Fruit fly (Drosophila melanogaster) whole organism, embryonic: Measurements from ENCODE around the gene CG12241.

Source experiments
- ATbp ChIP-seq: fragments of 200-800 bp; sonication (Bioruptor generic); optimal IDR thresholded peaks from 2 replicates; lab custom pipeline; 2017; ENCODE audit warnings: missing biosample characterization, mild to moderate bottlenecking, missing genetic modification characterization, missing genetic modification reagents
- CG10462 ChIP-seq: fragments of 200-800 bp; sonication (Bioruptor generic); optimal IDR thresholded peaks from 2 replicates; lab custom pipeline; 2016; ENCODE audit warnings: missing biosample characterization, missing genetic modification characterization
- CG11560 ChIP-seq: fragments of 200-800 bp; sonication (Bioruptor generic); IDR thresholded peaks from 3 replicates; pipeline ENCODE4 v1.3.6; 2022; ENCODE audit warnings: missing biosample characterization, missing genetic modification characterization
- CG15073 ChIP-seq: fragments of 200-800 bp; sonication (Bioruptor generic); optimal IDR thresholded peaks from 2 replicates; lab custom pipeline; 2016; ENCODE audit warnings: missing biosample characterization, missing genetic modification characterization
- CG15269 ChIP-seq: fragments of 200-800 bp; sonication (Bioruptor generic); optimal IDR thresholded peaks from 2 replicates; lab custom pipeline; 2018; ENCODE audit warnings: missing biosample characterization, mild to moderate bottlenecking, missing genetic modification characterization, moderate library complexity
- CG15696 ChIP-seq: fragments of 200-800 bp; sonication (Bioruptor generic); optimal IDR thresholded peaks from 2 replicates; lab custom pipeline; 2019; ENCODE audit warnings: missing biosample characterization, mild to moderate bottlenecking, missing genetic modification characterization, moderate library complexity
- CG17328 ChIP-seq: fragments of 200-800 bp; sonication (Bioruptor generic); IDR thresholded peaks from 2 replicates; pipeline ENCODE4 v1.3.6; 2022; ENCODE audit warnings: missing biosample characterization, missing genetic modification characterization
- CG32767 ChIP-seq: fragments of 200-800 bp; sonication (Bioruptor generic); IDR thresholded peaks from 2 replicates; pipeline ENCODE4 v1.3.6; 2022; ENCODE audit warnings: missing biosample characterization, missing genetic modification characterization
- CG34376 ChIP-seq: fragments of 200-800 bp; sonication (Bioruptor generic); optimal IDR thresholded peaks from 2 replicates; lab custom pipeline; 2018; ENCODE audit warnings: missing biosample characterization, mild to moderate bottlenecking, missing genetic modification characterization
- CG43689 ChIP-seq: fragments of 200-800 bp; sonication (Bioruptor generic); IDR thresholded peaks from 2 replicates; pipeline ENCODE4 v1.3.6; 2022; ENCODE audit warnings: missing biosample characterization, missing genetic modification characterization
- CG4617 ChIP-seq: fragments of 200-800 bp; sonication (Bioruptor generic); optimal IDR thresholded peaks from 3 replicates; lab custom pipeline; 2016; ENCODE audit warnings: missing biosample characterization, missing genetic modification characterization, borderline replicate concordance
- CG5245 ChIP-seq: fragments of 200-800 bp; sonication (Bioruptor generic); optimal IDR thresholded peaks from 3 replicates; lab custom pipeline; 2016; ENCODE audit warnings: missing biosample characterization, missing genetic modification characterization
- CG7745 ChIP-seq: fragments of 200-800 bp; sonication (Bioruptor generic); optimal IDR thresholded peaks from 2 replicates; lab custom pipeline; 2018; ENCODE audit warnings: missing biosample characterization, mild to moderate bottlenecking, missing genetic modification characterization, moderate library complexity
- CG9797 ChIP-seq: fragments of 200-800 bp; sonication (Bioruptor generic); optimal IDR thresholded peaks from 3 replicates; lab custom pipeline; 2018; ENCODE audit warnings: missing biosample characterization, mild to moderate bottlenecking, missing genetic modification characterization
- CG9817 ChIP-seq: fragments of 200-800 bp; sonication (Bioruptor generic); optimal IDR thresholded peaks from 2 replicates; lab custom pipeline; 2018; ENCODE audit warnings: missing biosample characterization, mild to moderate bottlenecking, missing genetic modification characterization, moderate library complexity
- CHES-1-like ChIP-seq: fragments of 200-800 bp; sonication (Bioruptor generic); optimal IDR thresholded peaks from 2 replicates; lab custom pipeline; 2016; ENCODE audit warnings: missing biosample characterization, missing genetic modification characterization
- CrebB ChIP-seq: fragments of 200-800 bp; sonication (Bioruptor generic); optimal IDR thresholded peaks from 3 replicates; lab custom pipeline; 2018; ENCODE audit warnings: missing biosample characterization, mild to moderate bottlenecking, missing genetic modification characterization
- D19A ChIP-seq: fragments of 200-800 bp; optimal IDR thresholded peaks from 3 replicates; lab custom pipeline; 2019; ENCODE audit warnings: missing biosample characterization, mild to moderate bottlenecking, missing genetic modification characterization, moderate library complexity
- D19B ChIP-seq: fragments of 200-800 bp; sonication (Bioruptor generic); optimal IDR thresholded peaks from 2 replicates; lab custom pipeline; 2017; ENCODE audit warnings: missing biosample characterization, mild to moderate bottlenecking, missing genetic modification characterization
- Deaf1 ChIP-seq: fragments of 200-800 bp; optimal IDR thresholded peaks from 3 replicates; lab custom pipeline; 2019; ENCODE audit warnings: missing biosample characterization, mild to moderate bottlenecking, missing genetic modification characterization, moderate library complexity
- Dfd ChIP-seq, 2 experiments: fragments of >200 bp; optimal IDR thresholded peaks; 2 replicates each; lab custom pipeline; 2017; ENCODE audit warnings: missing biosample characterization in 2 of 2, missing genetic modification characterization in 2 of 2
- Dip2 ChIP-seq: fragments of 200-800 bp; sonication (Bioruptor generic); IDR thresholded peaks from 2 replicates; pipeline ENCODE4 v1.3.6; 2022; ENCODE audit warnings: missing biosample characterization, missing genetic modification characterization
- Eip74EF ChIP-seq, 2 experiments: fragments of 200-800 bp in 1 of 2; fragments of >200 bp in 1 of 2; sonication (Bioruptor generic) in 1 of 2; optimal IDR thresholded peaks; 2 replicates each; lab custom pipeline; 2017 to 2019; ENCODE audit warnings: missing biosample characterization in 2 of 2, missing genetic modification characterization in 2 of 2, mild to moderate bottlenecking in 1 of 2, moderate library complexity in 1 of 2
- Gsc ChIP-seq: fragments of 200-800 bp; sonication (Bioruptor generic); IDR thresholded peaks from 2 replicates; pipeline ENCODE4 v1.3.6; 2022; ENCODE audit warnings: missing biosample characterization, missing genetic modification characterization
- Opbp ChIP-seq: fragments of 200-800 bp; sonication (Bioruptor generic); IDR thresholded peaks from 3 replicates; pipeline ENCODE4 v1.3.6; 2022; ENCODE audit warnings: missing biosample characterization, missing genetic modification characterization; ENCODE audit not compliant: partially characterized antibody
- Ravus ChIP-seq: fragments of 200-800 bp; sonication (Bioruptor generic); IDR thresholded peaks from 2 replicates; pipeline ENCODE4 v1.3.6; 2022; ENCODE audit warnings: missing biosample characterization, missing genetic modification characterization
- Side ChIP-seq: fragments of 200-800 bp; sonication (Bioruptor generic); optimal IDR thresholded peaks from 2 replicates; lab custom pipeline; 2016; ENCODE audit warnings: missing biosample characterization, missing genetic modification characterization
- TFAM ChIP-seq: fragments of 200-800 bp; sonication (Bioruptor generic); optimal IDR thresholded peaks from 2 replicates; lab custom pipeline; 2017; ENCODE audit warnings: missing biosample characterization, missing genetic modification characterization, inconsistent platforms
- abd-A ChIP-seq: fragments of 200-800 bp; sonication (Bioruptor generic); optimal IDR thresholded peaks from 3 replicates; lab custom pipeline; 2019; ENCODE audit warnings: missing biosample characterization, mild to moderate bottlenecking, missing genetic modification characterization, moderate library complexity
- amos ChIP-seq: fragments of 200-800 bp; sonication (Bioruptor generic); IDR thresholded peaks from 2 replicates; pipeline ENCODE4 v1.3.6; 2022; ENCODE audit warnings: missing biosample characterization, missing genetic modification characterization; ENCODE audit not compliant: partially characterized antibody
- da ChIP-seq: fragments of 200-800 bp; sonication (Bioruptor generic); optimal IDR thresholded peaks from 2 replicates; lab custom pipeline; 2016; ENCODE audit warnings: missing biosample characterization, missing genetic modification characterization
- dimm ChIP-seq: fragments of 200-800 bp; sonication (Bioruptor generic); IDR thresholded peaks from 2 replicates; pipeline ENCODE4 v1.3.6; 2022; ENCODE audit warnings: missing biosample characterization, missing genetic modification characterization
- nau ChIP-seq: fragments of 200-800 bp; sonication (Bioruptor generic); optimal IDR thresholded peaks from 3 replicates; lab custom pipeline; 2017; ENCODE audit warnings: missing biosample characterization, mild to moderate bottlenecking, missing genetic modification characterization, missing genetic modification reagents
- odd ChIP-seq: fragments of 200-800 bp; sonication (Bioruptor generic); optimal IDR thresholded peaks from 2 replicates; lab custom pipeline; 2017; ENCODE audit warnings: missing biosample characterization, mild to moderate bottlenecking, missing genetic modification characterization
- pho ChIP-seq: fragments of 200-800 bp; sonication (Bioruptor generic); optimal IDR thresholded peaks from 2 replicates; lab custom pipeline; 2016; ENCODE audit warnings: missing biosample characterization, missing genetic modification characterization
- prd ChIP-seq, 3 experiments: fragments of >200 bp in 2 of 3; fragments of 200-800 bp in 1 of 3; sonication (Bioruptor generic) in 1 of 3; optimal IDR thresholded peaks in 2 of 3; IDR thresholded peaks in 1 of 3; 2 replicates in 2 of 3; 3 replicates in 1 of 3; pipeline versions ENCODE4 v1.3.6 to Lab custom; 2017 to 2022; ENCODE audit warnings: missing biosample characterization in 1 of 3, missing genetic modification characterization in 1 of 3
- pzg ChIP-seq: fragments of 200-800 bp; sonication (Bioruptor generic); optimal IDR thresholded peaks from 3 replicates; lab custom pipeline; 2018; ENCODE audit warnings: missing biosample characterization, mild to moderate bottlenecking, missing genetic modification characterization, moderate library complexity
- ranshi ChIP-seq: fragments of 200-800 bp; sonication (Bioruptor generic); IDR thresholded peaks from 2 replicates; pipeline ENCODE4 v1.3.6; 2022; ENCODE audit warnings: missing biosample characterization, missing genetic modification characterization
- repo ChIP-seq: fragments of 200-800 bp; sonication (Bioruptor generic); optimal IDR thresholded peaks from 2 replicates; lab custom pipeline; 2016; ENCODE audit warnings: missing biosample characterization, missing genetic modification characterization
- slbo ChIP-seq: fragments of 200-800 bp; sonication (Bioruptor generic); IDR thresholded peaks from 2 replicates; pipeline ENCODE4 v1.3.6; 2022; ENCODE audit warnings: missing biosample characterization, missing genetic modification characterization
- slou ChIP-seq: fragments of 200-800 bp; sonication (Bioruptor generic); optimal IDR thresholded peaks from 3 replicates; lab custom pipeline; 2016; ENCODE audit warnings: missing biosample characterization, missing genetic modification characterization
- stwl ChIP-seq: fragments of 200-800 bp; sonication (Bioruptor generic); optimal IDR thresholded peaks from 3 replicates; lab custom pipeline; 2018; ENCODE audit warnings: missing biosample characterization, mild to moderate bottlenecking, missing genetic modification characterization, moderate library complexity
- tll ChIP-seq, 2 experiments: fragments of 200-800 bp in 1 of 2; fragments of >200 bp in 1 of 2; sonication (Bioruptor generic) in 1 of 2; optimal IDR thresholded peaks; 2 replicates each; lab custom pipeline; 2017 to 2019; ENCODE audit warnings: missing biosample characterization in 2 of 2, missing genetic modification characterization in 2 of 2, mild to moderate bottlenecking in 1 of 2, moderate library complexity in 1 of 2
- toy ChIP-seq: fragments of 200-800 bp; sonication (Bioruptor generic); IDR thresholded peaks from 2 replicates; pipeline ENCODE4 v1.3.6; 2022; ENCODE audit warnings: missing biosample characterization, missing genetic modification characterization
- twi ChIP-seq: fragments of 200-800 bp; optimal IDR thresholded peaks from 2 replicates; lab custom pipeline; 2019; ENCODE audit warnings: missing biosample characterization, mild to moderate bottlenecking, missing genetic modification characterization, moderate library complexity
- wor ChIP-seq: fragments of 200-800 bp; sonication (Bioruptor generic); IDR thresholded peaks from 2 replicates; pipeline ENCODE4 v1.3.6; 2022; ENCODE audit warnings: missing biosample characterization, missing genetic modification characterization
- z ChIP-seq: fragments of 200-800 bp; sonication (Bioruptor generic); IDR thresholded peaks from 3 replicates; pipeline ENCODE4 v1.3.6; 2022; ENCODE audit warnings: missing biosample characterization, missing genetic modification characterization

Gene CG12241

DNA sequence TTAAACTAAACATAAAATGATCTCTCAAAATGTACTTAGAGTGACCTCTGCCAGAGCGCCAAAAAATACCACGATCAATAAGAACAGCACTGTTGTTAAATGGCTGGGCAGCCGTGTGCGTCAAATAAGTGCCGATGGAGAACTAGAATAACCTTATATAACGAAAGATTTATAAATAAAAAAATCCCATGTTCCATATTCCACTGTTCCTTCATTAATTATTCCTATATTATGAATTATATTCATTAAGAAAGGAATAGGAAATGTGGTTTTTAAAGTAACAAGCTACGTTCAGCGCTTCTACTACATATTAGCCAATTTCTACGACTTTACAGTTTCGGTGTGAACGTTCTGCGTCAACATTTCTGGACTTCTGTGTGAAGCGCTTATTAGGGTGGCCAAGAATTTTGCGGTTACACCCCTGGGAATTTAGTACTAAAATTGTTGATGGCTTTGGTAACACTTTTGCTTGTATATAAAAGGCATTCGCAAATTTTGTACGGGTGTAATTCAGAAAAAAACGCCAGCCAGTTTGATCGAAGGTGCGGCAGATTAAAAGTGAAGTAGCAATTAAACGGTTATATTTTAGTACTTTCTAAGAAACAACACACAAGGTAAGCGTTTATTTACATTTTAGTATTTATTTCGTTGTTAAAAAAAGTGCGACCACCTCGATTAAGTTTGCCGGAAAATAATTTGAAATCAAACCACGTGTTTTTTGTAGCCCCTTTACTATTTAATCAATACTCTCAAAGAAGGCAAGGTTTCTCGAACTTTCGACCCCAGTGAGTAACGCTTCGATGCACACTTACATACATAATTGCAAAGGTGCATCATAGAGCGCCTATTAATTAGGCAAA, 23.4 kb downstream of the CG12241 start, which contains the start of the genes tefu and Hsc70-4 (continued):
- TF ChIP-seq ATbp (peak; percentile 31), CG15269 (tag; lab: Kevin White, UChicago) (peak; percentile 0), nau (no peak), pzg (GFP tag; lab: Kevin White, UChicago) (peak; percentile 91), Ravus (GFP tag; lab: Robert Waterston, UW) (peak; percentile 43), CG5245 (GFP tag; lab: Kevin White, UChicago) (peak; percentile 46), abd-A (tag; lab: Kevin White, UChicago) (no peak), CG34376 (GFP tag; lab: Kevin White, UChicago) (peak; percentile 5), pho (GFP tag; lab: Kevin White, UChicago) (peak; percentile 62), repo (GFP tag; lab: Kevin White, UChicago) (no peak), toy (no peak), slbo (GFP tag; lab: Robert Waterston, UW) (peak; percentile 90), wor (GFP tag; lab: Robert Waterston, UW) (peak; percentile 60), CG9817 (tag; lab: Kevin White, UChicago) (peak; percentile 84), CG15696 (tag; lab: Kevin White, UChicago) (peak; percentile 76), CG32767 (peak; percentile 60; the same call in 1 of the 2 replicates), amos (peak; percentile 51; the same call in 1 of the 2 replicates), Eip74EF (GFP tag; optimal IDR thresholded peaks at IDR 0.05; lab: Kevin White, UChicago) (peak in 1 of 2 experiments; percentile 82), CrebB (tag; lab: Kevin White, UChicago) (peak; percentile 23), CHES-1-like (peak; percentile 52), dimm (GFP tag; lab: Robert Waterston, UW) (peak; percentile 32; the same call in 1 of the 2 replicates), CG9797 (GFP tag; lab: Kevin White, UChicago) (peak; percentile 96), ranshi (peak; percentile 89), twi (peak; percentile 61), z (GFP tag; lab: Robert Waterston, UW) (no peak; the same call in 2 of the 3 replicates), prd (optimal IDR thresholded peaks at IDR 0.05; lab: Kevin White, UChicago) (no peak), prd (GFP tag; IDR thresholded peaks at IDR 0.05; lab: Robert Waterston, UW) (peak; percentile 88), CG7745 (tag; lab: Kevin White, UChicago) (peak; percentile 41), CG11560 (peak; percentile 27; the same call in 1 of the 3 replicates), Deaf1 (tag; lab: Kevin White, UChicago) (no peak), odd (peak; percentile 31), stwl (peak; percentile 70), Dfd (GFP tag; optimal IDR thresholded peaks at IDR 0.05; lab: Kevin White, UChicago) (peak in 1 of 2 experiments; percentile 79), Gsc (GFP tag; lab: Robert Waterston, UW) (peak; percentile 42; the same call in 1 of the 2 replicates), CG4617 (GFP tag; lab: Kevin White, UChicago) (peak; percentile 38), D19A (tag; lab: Kevin White, UChicago) (no peak), Opbp (GFP tag; lab: Robert Waterston, UW) (peak; percentile 43; the same call in 2 of the 3 replicates), TFAM (no peak), slou (peak; percentile 81), Side (GFP tag; lab: Kevin White, UChicago) (peak; percentile 14), CG15073 (no peak), da (no peak), CG10462 (GFP tag; lab: Kevin White, UChicago) (peak; percentile 28), CG17328 (GFP tag; lab: Robert Waterston, UW) (peak; percentile 58), D19B (GFP tag; lab: Kevin White, UChicago) (peak; percentile 42), tll (GFP tag; optimal IDR thresholded peaks at IDR 0.05; lab: Kevin White, UChicago) (peak; percentile 14 to 93), CG43689 (GFP tag; lab: Robert Waterston, UW) (no peak), Dip2 (GFP tag; lab: Robert Waterston, UW) (0 out of 2 replicates have a peak, but pooled peaks have one; percentile 28)
